Worm (Caenorhabditis elegans): ENCODE measurements around the gene C44C11.6.
"Not testable (repeated sequence)": the region's sequence is repeated elsewhere in the genome, so short reads cannot be mapped to it uniquely, and the experiment has no call there.

The C44C11.6 gene

DNA sequence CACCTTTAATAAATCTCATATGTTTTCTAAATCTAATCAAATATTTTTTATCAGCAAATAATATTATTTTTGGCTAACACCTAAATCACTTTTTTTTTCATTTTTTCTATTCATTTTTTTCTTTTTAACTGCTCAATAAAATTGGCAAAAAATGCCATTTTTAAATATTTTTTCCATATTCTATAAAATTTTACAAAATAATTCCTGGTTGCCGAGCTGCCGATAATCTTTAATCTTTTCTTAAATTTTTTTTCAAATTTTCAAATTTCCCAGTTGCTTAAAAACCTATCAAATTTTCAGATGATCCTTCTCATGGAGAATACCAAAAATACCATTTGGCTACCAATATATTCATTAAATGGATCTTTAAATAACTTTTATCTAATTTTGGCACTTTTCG, 33.0 kb upstream of the C44C11.6 start, which contains the start of gene sre-51:
Gene sre-51 (plus strand): TSS at position 301 of the 400 bp plus-strand sequence.
- no peak for TF ChIP-seq sox-4 (tag; optimal IDR thresholded peaks at IDR 0.05)
- TF ChIP-seq lim-6 (tag; optimal IDR thresholded peaks at IDR 0.05), result no peak
- TF ChIP-seq ceh-22 (tag; optimal IDR thresholded peaks at IDR 0.05), result no peak
- TF ChIP-seq sdc-2 (tag; optimal IDR thresholded peaks at IDR 0.05), result no peak
- no peak for TF ChIP-seq eyg-1 (tag; optimal IDR thresholded peaks at IDR 0.05)
- TF ChIP-seq ztf-16 (tag; optimal IDR thresholded peaks at IDR 0.05), result no peak
- TF ChIP-seq ceh-9 (tag; optimal IDR thresholded peaks at IDR 0.05), result no peak
- TF ChIP-seq ama-1 (optimal IDR thresholded peaks at IDR 0.05), result no peak
- no peak for TF ChIP-seq gmeb-2 (tag; optimal IDR thresholded peaks at IDR 0.05)
- no peak for TF ChIP-seq unc-86 (tag; optimal IDR thresholded peaks at IDR 0.05)
- no peak for TF ChIP-seq elt-4 (tag; optimal IDR thresholded peaks at IDR 0.05)

DNA sequence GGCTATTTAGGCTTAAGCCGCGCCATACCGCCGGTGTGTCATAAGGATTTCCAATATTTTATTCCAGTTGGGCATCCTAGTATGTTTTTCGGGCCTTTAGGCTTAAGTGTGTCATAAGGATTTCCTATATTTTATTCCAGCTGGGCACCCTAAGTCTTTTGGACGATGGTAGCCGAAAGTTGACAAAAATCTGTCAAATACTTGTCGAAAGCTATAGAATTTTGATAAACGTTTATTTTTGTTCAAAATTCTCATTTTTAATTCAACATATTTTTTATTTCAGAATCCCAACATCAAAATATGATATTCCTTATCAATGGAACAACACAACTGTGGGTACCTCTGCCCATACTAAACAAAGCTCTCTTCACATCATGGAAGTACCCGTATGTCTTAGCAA, 26.1 kb upstream of the C44C11.6 start, which contains the start of gene sre-49:
Gene sre-49 (plus strand): TSS at position 301 of the 400 bp plus-strand sequence.
- not testable (repeated sequence) for TF ChIP-seq nhr-11, ztf-16, lin-11 (tag; optimal IDR thresholded peaks at IDR 0.05)

DNA sequence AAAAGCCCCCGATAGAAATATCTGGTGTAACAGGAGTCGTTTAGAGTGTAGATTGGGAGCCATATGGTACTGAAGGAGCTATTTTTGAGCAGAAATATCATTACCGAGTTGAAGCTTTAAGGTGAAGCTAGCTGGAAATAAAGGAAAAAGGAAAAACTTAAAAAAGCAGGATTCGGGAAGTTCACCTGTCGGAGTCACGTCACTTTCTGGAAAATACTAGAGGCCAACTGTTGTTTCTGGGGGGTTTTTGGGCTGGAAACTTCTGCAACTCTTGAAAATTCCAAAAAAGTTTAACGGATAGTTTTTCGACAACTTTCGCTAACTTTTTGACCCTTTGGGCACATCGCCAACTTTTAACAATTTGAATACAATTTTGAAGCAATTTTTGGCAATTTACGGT, 21.3 kb upstream of the C44C11.6 start, which contains the start of gene sre-53:
Gene sre-53 (minus strand): TSS at position 101 of the 400 bp plus-strand sequence.
- TF ChIP-seq lin-11 (tag; optimal IDR thresholded peaks at IDR 0.05), result no peak
- no peak for TF ChIP-seq ref-2 (tag; optimal IDR thresholded peaks at IDR 0.05)
- TF ChIP-seq T23F11.4 (GFP tag; optimal IDR thresholded peaks at IDR 0.05), result no peak
- no peak for TF ChIP-seq eyg-1 (tag; optimal IDR thresholded peaks at IDR 0.05)
- TF ChIP-seq ceh-19 (GFP tag; optimal IDR thresholded peaks at IDR 0.05), result no peak
- no peak for TF ChIP-seq unc-86 (tag; optimal IDR thresholded peaks at IDR 0.05)
- no peak for TF ChIP-seq fkh-6 (tag; optimal IDR thresholded peaks at IDR 0.05)
- no peak for TF ChIP-seq ets-4 (tag; optimal IDR thresholded peaks at IDR 0.05)
- TF ChIP-seq elt-4 (tag; optimal IDR thresholded peaks at IDR 0.05), result no peak
- TF ChIP-seq syd-9 (tag; optimal IDR thresholded peaks at IDR 0.05), result no peak
- TF ChIP-seq unc-42 (tag; optimal IDR thresholded peaks at IDR 0.05), result no peak
- TF ChIP-seq hlh-8 (tag; optimal IDR thresholded peaks at IDR 0.05), result no peak
- TF ChIP-seq ceh-2 (tag; optimal IDR thresholded peaks at IDR 0.05), result no peak
- TF ChIP-seq ceh-34 (tag; optimal IDR thresholded peaks at IDR 0.05), result no peak
- TF ChIP-seq pat-9 (tag; optimal IDR thresholded peaks at IDR 0.05), result no peak

DNA sequence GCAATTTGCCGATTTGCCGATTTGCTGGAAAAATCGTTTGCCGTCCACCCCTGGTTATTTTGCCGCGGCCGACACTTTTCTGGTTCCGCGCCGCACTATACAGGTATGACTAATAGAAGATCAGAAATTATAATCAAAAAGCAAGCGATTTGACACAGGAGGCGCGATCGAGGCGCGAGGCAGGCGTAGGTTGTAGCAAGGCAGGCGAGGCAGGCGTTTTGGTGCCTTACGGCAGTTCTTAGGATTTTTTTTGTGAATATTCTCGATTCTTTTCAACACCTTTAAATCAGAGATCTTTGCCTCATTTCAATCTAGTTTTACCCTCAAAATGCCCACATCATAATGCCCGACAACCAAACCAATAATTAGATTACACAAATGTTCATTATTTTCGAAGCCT, 20.4 kb upstream of the C44C11.6 start, which contains the start of gene sre-56:
Gene sre-56 (plus strand): TSS at position 301 of the 400 bp plus-strand sequence.
- no peak for TF ChIP-seq zip-5 (tag; optimal IDR thresholded peaks at IDR 0.05)
- TF ChIP-seq ceh-48 (tag; optimal IDR thresholded peaks at IDR 0.05), result no peak
- no peak for TF ChIP-seq dmd-4 (tag; optimal IDR thresholded peaks at IDR 0.05; ENCODE audit: borderline replicate concordance)
- TF ChIP-seq tbx-2 (tag; optimal IDR thresholded peaks at IDR 0.05), result no peak
- TF ChIP-seq odd-2 (tag; optimal IDR thresholded peaks at IDR 0.05), result no peak
- TF ChIP-seq K02D7.2 (tag; optimal IDR thresholded peaks at IDR 0.05), result no peak
- no peak for TF ChIP-seq ceh-18 (tag; optimal IDR thresholded peaks at IDR 0.05)
- TF ChIP-seq pros-1 (tag; optimal IDR thresholded peaks at IDR 0.05), result no peak
- no peak for TF ChIP-seq ceh-14 (tag; optimal IDR thresholded peaks at IDR 0.05)
- no peak for TF ChIP-seq C38D4.7 (GFP tag; optimal IDR thresholded peaks at IDR 0.05)
- TF ChIP-seq rnt-1 (tag; optimal IDR thresholded peaks at IDR 0.05), result no peak
- no peak for TF ChIP-seq ceh-6 (GFP tag; optimal IDR thresholded peaks at IDR 0.05)
- no peak for TF ChIP-seq mec-3 (tag; optimal IDR thresholded peaks at IDR 0.05; ENCODE audit: borderline replicate concordance)
- TF ChIP-seq ceh-30 (tag; optimal IDR thresholded peaks at IDR 0.05), result no peak
- no peak for TF ChIP-seq lim-6 (tag; optimal IDR thresholded peaks at IDR 0.05)

All from whole organism, late embryonic.